Fruit fly (Drosophila melanogaster): ENCODE results near the gene Tango14.
A peak's percentile ranks its signal among the peaks of the same experiment; 100 is the strongest.

Gene Tango14

dm6 chr2L:1207432-1207831, 49.0 kb downstream of the Tango14 start (continued):
- TF ChIP-seq pfk (GFP tag; optimal IDR thresholded peaks at IDR 0.05) (no peak), CG1647 (GFP tag; optimal IDR thresholded peaks at IDR 0.05) (no peak), mld (GFP tag; IDR thresholded peaks at IDR 0.05; ENCODE audit: partially characterized antibody) (no peak), dm (GFP tag; optimal IDR thresholded peaks at IDR 0.05) (no peak), gfzf (GFP tag; optimal IDR thresholded peaks at IDR 0.05) (no peak), unpg (GFP tag; optimal IDR thresholded peaks at IDR 0.05) (peak; percentile 26), phol (tag; optimal IDR thresholded peaks at IDR 0.05) (peak; percentile 12), p53 (GFP tag; optimal IDR thresholded peaks at IDR 0.05) (no peak), gro (GFP tag; optimal IDR thresholded peaks at IDR 0.05) (no peak), HLH4C (GFP tag; IDR thresholded peaks at IDR 0.05; ENCODE audit: partially characterized antibody) (no peak), CG11085 (GFP tag; IDR thresholded peaks at IDR 0.05) (0 out of 2 replicates have a peak, but pooled peaks have one; percentile 21), CG14014 (GFP tag; IDR thresholded peaks at IDR 0.05) (peak; percentile 78), sisA (GFP tag; IDR thresholded peaks at IDR 0.05) (peak; percentile 55), btn (GFP tag; optimal IDR thresholded peaks at IDR 0.05) (no peak), fd96Cb (tag; optimal IDR thresholded peaks at IDR 0.05) (peak; percentile 3), CG13287 (GFP tag; IDR thresholded peaks at IDR 0.05; ENCODE audit: partially characterized antibody) (no peak), peb (GFP tag; IDR thresholded peaks at IDR 0.05) (no peak), CG17568 (GFP tag; optimal IDR thresholded peaks at IDR 0.05) (no peak), nerfin-1 (tag; optimal IDR thresholded peaks at IDR 0.05) (no peak), CG8765 (GFP tag; IDR thresholded peaks at IDR 0.05) (peak; percentile 12; the same call in 1 of the 2 replicates), knrl (GFP tag; IDR thresholded peaks at IDR 0.05; ENCODE audit: partially characterized antibody) (no peak), CG18764 (GFP tag; optimal IDR thresholded peaks at IDR 0.05) (no peak), yki (optimal IDR thresholded peaks at IDR 0.05) (no peak), pho (GFP tag; optimal IDR thresholded peaks at IDR 0.05) (peak; percentile 12), trh (GFP tag; optimal IDR thresholded peaks at IDR 0.05) (no peak), Atf6 (GFP tag; IDR thresholded peaks at IDR 0.05) (peak; percentile 77), CG16779 (GFP tag; IDR thresholded peaks at IDR 0.05) (no peak), CG2202 (tag; optimal IDR thresholded peaks at IDR 0.05) (no peak), Oaz (GFP tag; IDR thresholded peaks at IDR 0.05) (peak; percentile 58), Deaf1 (tag; optimal IDR thresholded peaks at IDR 0.05) (no peak), esg (GFP tag; conservative IDR thresholded peaks at IDR 0.05) (peak; percentile 73), CG6791 (GFP tag; IDR thresholded peaks at IDR 0.05; ENCODE audit: partially characterized antibody) (no peak), CG2199 (GFP tag; IDR thresholded peaks at IDR 0.05) (no peak), ems (GFP tag; optimal IDR thresholded peaks at IDR 0.05) (no peak), CG8924 (tag; optimal IDR thresholded peaks at IDR 0.05) (peak; percentile 47), her (GFP tag; optimal IDR thresholded peaks at IDR 0.05) (peak; percentile 32), CG30431 (GFP tag; optimal IDR thresholded peaks at IDR 0.05) (no peak), CG11456 (GFP tag; IDR thresholded peaks at IDR 0.05) (peak; percentile 63; the same call in 2 of the 3 replicates), cwo (GFP tag; optimal IDR thresholded peaks at IDR 0.05) (peak; percentile 29), Kr (GFP tag; optimal IDR thresholded peaks at IDR 0.05) (no peak), mam (GFP tag; optimal IDR thresholded peaks at IDR 0.05) (peak; percentile 1), nerfin-2 (GFP tag; IDR thresholded peaks at IDR 0.05; ENCODE audit: partially characterized antibody) (no peak), HmgD (GFP tag; optimal IDR thresholded peaks at IDR 0.05) (no peak), Optix (GFP tag; IDR thresholded peaks at IDR 0.05) (peak; percentile 54; the same call in 1 of the 3 replicates), maf-S (GFP tag; optimal IDR thresholded peaks at IDR 0.05) (no peak), ato (GFP tag; IDR thresholded peaks at IDR 0.05; ENCODE audit: partially characterized antibody) (no peak), CG14050 (GFP tag; IDR thresholded peaks at IDR 0.05) (peak; percentile 58; the same call in 2 of the 3 replicates), GATAe (GFP tag; conservative IDR thresholded peaks at IDR 0.05) (no peak), lilli (GFP tag; optimal IDR thresholded peaks at IDR 0.05) (peak; percentile 29), CG7271 (tag; optimal IDR thresholded peaks at IDR 0.05) (no peak), Fer3 (tag; optimal IDR thresholded peaks at IDR 0.05) (peak; percentile 47), ssp (GFP tag; IDR thresholded peaks at IDR 0.05) (peak; percentile 37; the same call in 1 of the 2 replicates)
